Fruit fly (Drosophila melanogaster): Measurements from ENCODE around the gene CG42505.

Gene CG42505

DNA sequence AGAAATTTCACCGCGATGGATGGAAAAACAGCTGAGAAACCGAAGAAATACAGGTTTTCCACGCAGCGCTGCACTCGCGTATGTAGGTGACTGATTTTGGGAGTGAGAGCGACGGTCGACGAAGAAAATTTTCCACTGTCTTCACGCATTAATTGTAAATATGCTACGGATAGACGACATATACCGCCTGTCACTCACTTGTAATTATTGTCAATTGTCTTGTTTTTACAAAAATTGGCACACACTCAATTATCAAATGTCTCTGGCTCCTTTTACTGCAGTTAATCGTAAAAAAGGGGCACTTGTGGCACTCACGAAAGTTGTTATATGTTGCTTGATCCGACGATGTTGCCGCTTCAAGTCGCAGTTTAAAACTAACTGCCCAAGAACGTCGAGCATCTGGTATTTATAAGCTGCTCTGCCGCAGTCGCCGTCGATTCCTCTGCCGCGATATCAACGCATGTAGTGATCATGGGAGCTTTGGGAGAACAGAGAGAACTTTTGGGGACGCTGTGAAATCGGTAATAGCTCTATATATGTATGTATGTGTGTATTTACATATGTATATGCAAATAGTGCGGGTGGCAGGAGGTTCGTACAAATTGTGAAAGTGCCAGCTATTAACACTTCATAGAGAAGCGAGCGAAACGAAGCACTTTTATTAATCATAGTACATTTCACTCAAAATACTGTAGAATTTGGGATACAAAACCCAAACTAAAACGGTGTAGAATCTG is 38.5 kb downstream of the CG42505 start, which contains the start of gene mfas:
Gene mfas, minus strand, starts transcription at position 382 of the 737 bp plus-strand sequence.
- peak; percentile 56 for TF ChIP-seq CG6854 (GFP tag; optimal IDR thresholded peaks at IDR 0.05)
- peak; percentile 6 for TF ChIP-seq CG3032 (tag; optimal IDR thresholded peaks at IDR 0.05)
- TF ChIP-seq CG16779 (tag; optimal IDR thresholded peaks at IDR 0.05), result peak; percentile 0
- TF ChIP-seq CG9139 (GFP tag; optimal IDR thresholded peaks at IDR 0.05), result peak; percentile 39
- peak; percentile 33 for TF ChIP-seq dsx (GFP tag; optimal IDR thresholded peaks at IDR 0.05; ENCODE audit: poor library complexity, severe bottlenecking)
- TF ChIP-seq Eip75B (GFP tag; optimal IDR thresholded peaks at IDR 0.05), result peak; percentile 17
- TF ChIP-seq Eip78C (GFP tag), result peak; percentile 44
- TF ChIP-seq CG34406 (GFP tag; optimal IDR thresholded peaks at IDR 0.05), result no peak
- TF ChIP-seq CG15336 (GFP tag; IDR thresholded peaks at IDR 0.05), result peak; percentile 30; the same call in 1 of the 2 replicates
- TF ChIP-seq CG3919 (GFP tag; optimal IDR thresholded peaks at IDR 0.05), result peak; percentile 12
- peak; percentile 76 for TF ChIP-seq fkh (GFP tag; optimal IDR thresholded peaks at IDR 0.05)
- TF ChIP-seq svp (GFP tag), result peak; percentile 77
- no peak for TF ChIP-seq ss (GFP tag; optimal IDR thresholded peaks at IDR 0.05)
- TF ChIP-seq esn (GFP tag; optimal IDR thresholded peaks at IDR 0.05), result peak; percentile 2
- TF ChIP-seq CG6163 (GFP tag; IDR thresholded peaks at IDR 0.05), result peak; percentile 53; the same call in 2 of the 3 replicates
- no peak for TF ChIP-seq CG1621 (tag; optimal IDR thresholded peaks at IDR 0.05)
- TF ChIP-seq Lpt (GFP tag; optimal IDR thresholded peaks at IDR 0.05), result peak; percentile 42
- no peak for TF ChIP-seq eg (GFP tag; IDR thresholded peaks at IDR 0.05)

DNA sequence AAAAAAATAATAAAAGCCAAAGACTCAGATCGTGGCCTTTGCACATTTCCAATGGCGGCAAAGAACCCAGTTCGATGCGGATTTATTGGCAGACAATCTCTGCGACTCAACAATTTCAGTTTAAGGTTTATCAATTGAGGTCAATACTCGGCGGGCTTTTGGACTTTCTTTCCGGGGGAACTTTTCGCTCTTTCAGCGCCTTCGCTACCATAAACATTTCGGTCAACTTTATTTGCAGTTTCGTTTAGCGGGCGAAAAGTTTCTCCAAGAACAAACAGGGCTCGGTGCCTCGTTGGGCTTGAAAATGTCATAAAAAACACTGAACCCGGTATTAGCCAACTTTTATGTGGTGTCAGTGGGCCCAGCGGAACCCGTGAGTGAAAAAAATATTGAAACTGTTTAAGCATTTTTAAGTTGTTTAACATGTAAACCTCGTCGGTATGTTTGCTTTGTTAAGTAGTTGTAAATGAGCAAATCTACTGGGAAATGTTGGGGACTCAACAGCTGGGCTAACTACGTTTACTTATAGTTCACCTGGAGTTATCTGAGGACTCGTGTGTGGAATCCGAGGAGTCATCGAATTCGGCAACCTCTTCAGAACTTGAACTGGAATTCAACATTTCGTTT is 39.9 kb downstream of the CG42505 start:
- no peak for TF ChIP-seq CG1621 (tag; optimal IDR thresholded peaks at IDR 0.05)
- TF ChIP-seq CG32006 (GFP tag; optimal IDR thresholded peaks at IDR 0.05), result no peak
- TF ChIP-seq Eip78C (GFP tag), result peak; percentile 67
- no peak for TF ChIP-seq ss (GFP tag; optimal IDR thresholded peaks at IDR 0.05)
- TF ChIP-seq CG10669 (GFP tag; optimal IDR thresholded peaks at IDR 0.05), result no peak
- no peak for TF ChIP-seq Eip93F (GFP tag; optimal IDR thresholded peaks at IDR 0.05)
- TF ChIP-seq pdm3 (GFP tag; optimal IDR thresholded peaks at IDR 0.05), result no peak
- TF ChIP-seq Blimp-1 (GFP tag; optimal IDR thresholded peaks at IDR 0.05), result peak; percentile 10
- no peak for TF ChIP-seq Hr39 (GFP tag; optimal IDR thresholded peaks at IDR 0.05)
- TF ChIP-seq CG16779 (tag; optimal IDR thresholded peaks at IDR 0.05), result no peak
- TF ChIP-seq CG8632 (GFP tag; optimal IDR thresholded peaks at IDR 0.05), result no peak
- no peak for TF ChIP-seq CG7368 (GFP tag; optimal IDR thresholded peaks at IDR 0.05)
- TF ChIP-seq CG6163 (GFP tag; IDR thresholded peaks at IDR 0.05), result no peak
- peak; percentile 90 for TF ChIP-seq svp (GFP tag)
- TF ChIP-seq vri (GFP tag; optimal IDR thresholded peaks at IDR 0.05), result no peak
- TF ChIP-seq topi (GFP tag; optimal IDR thresholded peaks at IDR 0.05), result no peak
- TF ChIP-seq achi (GFP tag; optimal IDR thresholded peaks at IDR 0.05), result no peak
- no peak for TF ChIP-seq CG15336 (GFP tag; IDR thresholded peaks at IDR 0.05)
- TF ChIP-seq dsx (GFP tag; optimal IDR thresholded peaks at IDR 0.05; ENCODE audit: poor library complexity, severe bottlenecking), result no peak
- TF ChIP-seq CG3032 (tag; optimal IDR thresholded peaks at IDR 0.05), result no peak
- no peak for TF ChIP-seq CG11902 (GFP tag; optimal IDR thresholded peaks at IDR 0.05)
- no peak for TF ChIP-seq Met (GFP tag; optimal IDR thresholded peaks at IDR 0.05)
- no peak for TF ChIP-seq net (GFP tag; optimal IDR thresholded peaks at IDR 0.05)
- no peak for TF ChIP-seq fd85E (GFP tag; optimal IDR thresholded peaks at IDR 0.05)
- TF ChIP-seq CG6808 (GFP tag; optimal IDR thresholded peaks at IDR 0.05), result no peak
- no peak for TF ChIP-seq Sox15 (GFP tag; optimal IDR thresholded peaks at IDR 0.05)
- no peak for TF ChIP-seq dac (GFP tag; optimal IDR thresholded peaks at IDR 0.05)
- no peak for TF ChIP-seq spab (GFP tag; optimal IDR thresholded peaks at IDR 0.05)
- no peak for TF ChIP-seq Sox14 (GFP tag; optimal IDR thresholded peaks at IDR 0.05)
- no peak for TF ChIP-seq CG4318 (GFP tag; optimal IDR thresholded peaks at IDR 0.05)
- TF ChIP-seq fkh (GFP tag; optimal IDR thresholded peaks at IDR 0.05), result peak; percentile 60
- no peak for TF ChIP-seq CG10631 (GFP tag; optimal IDR thresholded peaks at IDR 0.05)
- TF ChIP-seq Ets21C (GFP tag; optimal IDR thresholded peaks at IDR 0.05), result no peak
- peak; percentile 23 for TF ChIP-seq Sox102F (GFP tag; optimal IDR thresholded peaks at IDR 0.05)
- no peak for TF ChIP-seq Smox (GFP tag; optimal IDR thresholded peaks at IDR 0.05)
- no peak for TF ChIP-seq CG6276 (GFP tag; optimal IDR thresholded peaks at IDR 0.05)
- no peak for TF ChIP-seq Ets96B (tag; optimal IDR thresholded peaks at IDR 0.05)
- no peak for TF ChIP-seq CG11762 (GFP tag; optimal IDR thresholded peaks at IDR 0.05; ENCODE audit: insufficient read depth)
- no peak for TF ChIP-seq CG31627 (GFP tag; optimal IDR thresholded peaks at IDR 0.05)

Measured in whole organism, prepupa.